Worm (Caenorhabditis elegans) whole organism, late embryonic: ENCODE results near the gene cyn-12.

Experiments
- K02D7.2 ChIP-seq: sonication (generic microtip); optimal IDR thresholded peaks from 2 replicates; lab custom pipeline; 2017; ENCODE audit warnings: mild to moderate bottlenecking, missing genetic modification characterization, missing compliant biosample characterization
- T23F11.4 ChIP-seq: fragments of 200-800 bp; sonication (Bioruptor generic); optimal IDR thresholded peaks from 2 replicates; lab custom pipeline; 2018; ENCODE audit warnings: mild to moderate bottlenecking, missing genetic modification characterization, missing compliant biosample characterization
- Y22D7AL.16 ChIP-seq: sonication (generic microtip); optimal IDR thresholded peaks from 2 replicates; lab custom pipeline; 2016; ENCODE audit warnings: missing genetic modification characterization, missing compliant biosample characterization
- ahr-1 ChIP-seq: sonication (generic microtip); optimal IDR thresholded peaks from 2 replicates; lab custom pipeline; 2016; ENCODE audit warnings: missing genetic modification characterization, missing compliant biosample characterization
- ama-1 ChIP-seq: fragments of 150-350 bp; optimal IDR thresholded peaks from 2 replicates; lab custom pipeline; 2014
- ceh-19 ChIP-seq: fragments of 200-800 bp; sonication (Bioruptor generic); optimal IDR thresholded peaks from 2 replicates; lab custom pipeline; 2018; ENCODE audit warnings: mild to moderate bottlenecking, missing genetic modification characterization, missing compliant biosample characterization
- ceh-22 ChIP-seq: sonication (generic microtip); optimal IDR thresholded peaks from 2 replicates; lab custom pipeline; 2017; ENCODE audit warnings: missing biosample characterization, missing genetic modification characterization
- ceh-24 ChIP-seq: sonication (generic microtip); optimal IDR thresholded peaks from 2 replicates; lab custom pipeline; 2016; ENCODE audit warnings: mild to moderate bottlenecking, missing genetic modification characterization, missing compliant biosample characterization
- ceh-34 ChIP-seq: sonication (generic microtip); optimal IDR thresholded peaks from 2 replicates; lab custom pipeline; 2016; ENCODE audit warnings: mild to moderate bottlenecking, missing genetic modification characterization, missing compliant biosample characterization
- ceh-48 ChIP-seq: sonication (generic microtip); optimal IDR thresholded peaks from 2 replicates; lab custom pipeline; 2016; ENCODE audit warnings: missing genetic modification characterization, inconsistent platforms, missing compliant biosample characterization
- ceh-9 ChIP-seq: sonication (generic microtip); optimal IDR thresholded peaks from 2 replicates; lab custom pipeline; 2016; ENCODE audit warnings: mild to moderate bottlenecking, missing genetic modification characterization, inconsistent platforms, missing compliant biosample characterization
- dmd-4 ChIP-seq: sonication (generic microtip); optimal IDR thresholded peaks from 2 replicates; lab custom pipeline; 2016; ENCODE audit warnings: borderline replicate concordance, missing genetic modification characterization, missing compliant biosample characterization
- dve-1 ChIP-seq: sonication (generic microtip); optimal IDR thresholded peaks from 2 replicates; lab custom pipeline; 2017; ENCODE audit warnings: antibody characterized with exemption, mild to moderate bottlenecking, missing genetic modification characterization, missing compliant biosample characterization
- elt-2 ChIP-seq: sonication (generic microtip); optimal IDR thresholded peaks from 2 replicates; lab custom pipeline; 2016; ENCODE audit warnings: missing genetic modification reagents, missing genetic modification characterization, missing compliant biosample characterization
- fkh-10 ChIP-seq: fragments of 150-350 bp; optimal IDR thresholded peaks from 2 replicates; lab custom pipeline; 2014; ENCODE audit warnings: missing biosample characterization, missing genetic modification reagents, missing genetic modification characterization
- fkh-6 ChIP-seq: sonication (generic microtip); optimal IDR thresholded peaks from 2 replicates; lab custom pipeline; 2016; ENCODE audit warnings: missing genetic modification characterization, missing compliant biosample characterization
- hlh-15 ChIP-seq: sonication (generic microtip); optimal IDR thresholded peaks from 2 replicates; lab custom pipeline; 2016; ENCODE audit warnings: missing genetic modification characterization, missing compliant biosample characterization
- hlh-30 ChIP-seq: sonication (generic microtip); optimal IDR thresholded peaks from 2 replicates; lab custom pipeline; 2017; ENCODE audit warnings: antibody characterized with exemption, missing genetic modification characterization, missing compliant biosample characterization; ENCODE audit not compliant: insufficient read depth
- lim-6 ChIP-seq: sonication (generic microtip); optimal IDR thresholded peaks from 2 replicates; lab custom pipeline; 2016; ENCODE audit warnings: missing genetic modification characterization, missing compliant biosample characterization
- lin-11 ChIP-seq: fragments of 200-800 bp; sonication (Bioruptor generic); optimal IDR thresholded peaks from 2 replicates; lab custom pipeline; 2018; ENCODE audit warnings: mild to moderate bottlenecking, missing genetic modification characterization, missing compliant biosample characterization
- mec-3 ChIP-seq: sonication (generic microtip); optimal IDR thresholded peaks from 2 replicates; lab custom pipeline; 2016; ENCODE audit warnings: borderline replicate concordance, missing genetic modification characterization, missing compliant biosample characterization
- nfya-1 ChIP-seq: sonication (generic microtip); optimal IDR thresholded peaks from 2 replicates; lab custom pipeline; 2017; ENCODE audit warnings: missing genetic modification characterization, mild to moderate bottlenecking, missing compliant biosample characterization, antibody characterized with exemption, moderate library complexity
- nhr-232 ChIP-seq: sonication (generic microtip); optimal IDR thresholded peaks from 2 replicates; lab custom pipeline; 2016; ENCODE audit warnings: missing genetic modification characterization, missing compliant biosample characterization
- odd-2 ChIP-seq: sonication (generic microtip); optimal IDR thresholded peaks from 2 replicates; lab custom pipeline; 2017; ENCODE audit warnings: antibody characterized with exemption, mild to moderate bottlenecking, missing genetic modification characterization, missing compliant biosample characterization
- pat-9 ChIP-seq: fragments of 200-800 bp; sonication (Bioruptor generic); optimal IDR thresholded peaks from 2 replicates; lab custom pipeline; 2018; ENCODE audit warnings: mild to moderate bottlenecking, missing genetic modification characterization, moderate library complexity, missing compliant biosample characterization
- pha-4 ChIP-seq: fragments of 150-350 bp; optimal IDR thresholded peaks from 2 replicates; lab custom pipeline; 2018; ENCODE audit warnings: missing biosample characterization, missing genetic modification reagents, missing genetic modification characterization
- pqm-1 ChIP-seq: sonication (generic microtip); optimal IDR thresholded peaks from 2 replicates; lab custom pipeline; 2016; ENCODE audit warnings: missing genetic modification characterization, missing compliant biosample characterization
- pros-1 ChIP-seq: fragments of 150-350 bp; optimal IDR thresholded peaks from 2 replicates; lab custom pipeline; 2014; ENCODE audit warnings: missing biosample characterization, missing genetic modification reagents, missing genetic modification characterization
- ref-2 ChIP-seq: sonication (generic microtip); optimal IDR thresholded peaks from 2 replicates; lab custom pipeline; 2016; ENCODE audit warnings: missing genetic modification characterization, missing compliant biosample characterization
- sox-2 ChIP-seq: fragments of 200-800 bp; sonication (Bioruptor generic); IDR thresholded peaks from 2 replicates; pipeline ENCODE4 v1.3.6; 2022; ENCODE audit warnings: missing genetic modification reagents, missing genetic modification characterization, missing compliant biosample characterization
- sox-4 ChIP-seq: sonication (generic microtip); optimal IDR thresholded peaks from 2 replicates; lab custom pipeline; 2017; ENCODE audit warnings: mild to moderate bottlenecking, missing genetic modification characterization, inconsistent platforms, missing compliant biosample characterization
- tbx-7 ChIP-seq: sonication (generic microtip); optimal IDR thresholded peaks from 2 replicates; lab custom pipeline; 2016; ENCODE audit warnings: missing genotype, missing genetic modification characterization, missing compliant biosample characterization
- ttx-3 ChIP-seq: sonication (generic microtip); optimal IDR thresholded peaks from 2 replicates; lab custom pipeline; 2016; ENCODE audit warnings: missing genetic modification reagents, missing genetic modification characterization, missing compliant biosample characterization
- unc-3 ChIP-seq, 2 experiments: fragments of 200-800 bp in 1 of 2; sonication (Bioruptor generic) in 1 of 2; sonication (generic microtip) in 1 of 2; conservative IDR thresholded peaks in 1 of 2; optimal IDR thresholded peaks in 1 of 2; 2 replicates each; pipeline versions ENCODE4 v1.3.6 to Lab custom; 2016 to 2022; ENCODE audit warnings: missing compliant biosample characterization in 2 of 2, missing genetic modification characterization in 2 of 2, missing genetic modification reagents in 1 of 2
- unc-42 ChIP-seq: sonication (generic microtip); optimal IDR thresholded peaks from 2 replicates; lab custom pipeline; 2016; ENCODE audit warnings: missing genotype, missing genetic modification characterization, missing compliant biosample characterization
- unc-55 ChIP-seq: sonication (generic microtip); optimal IDR thresholded peaks from 2 replicates; lab custom pipeline; 2017; ENCODE audit warnings: missing biosample characterization, missing genetic modification reagents, missing genetic modification characterization
- zip-5 ChIP-seq: sonication (generic microtip); optimal IDR thresholded peaks from 2 replicates; lab custom pipeline; 2016; ENCODE audit warnings: missing genetic modification characterization, missing compliant biosample characterization

The cyn-12 gene

DNA sequence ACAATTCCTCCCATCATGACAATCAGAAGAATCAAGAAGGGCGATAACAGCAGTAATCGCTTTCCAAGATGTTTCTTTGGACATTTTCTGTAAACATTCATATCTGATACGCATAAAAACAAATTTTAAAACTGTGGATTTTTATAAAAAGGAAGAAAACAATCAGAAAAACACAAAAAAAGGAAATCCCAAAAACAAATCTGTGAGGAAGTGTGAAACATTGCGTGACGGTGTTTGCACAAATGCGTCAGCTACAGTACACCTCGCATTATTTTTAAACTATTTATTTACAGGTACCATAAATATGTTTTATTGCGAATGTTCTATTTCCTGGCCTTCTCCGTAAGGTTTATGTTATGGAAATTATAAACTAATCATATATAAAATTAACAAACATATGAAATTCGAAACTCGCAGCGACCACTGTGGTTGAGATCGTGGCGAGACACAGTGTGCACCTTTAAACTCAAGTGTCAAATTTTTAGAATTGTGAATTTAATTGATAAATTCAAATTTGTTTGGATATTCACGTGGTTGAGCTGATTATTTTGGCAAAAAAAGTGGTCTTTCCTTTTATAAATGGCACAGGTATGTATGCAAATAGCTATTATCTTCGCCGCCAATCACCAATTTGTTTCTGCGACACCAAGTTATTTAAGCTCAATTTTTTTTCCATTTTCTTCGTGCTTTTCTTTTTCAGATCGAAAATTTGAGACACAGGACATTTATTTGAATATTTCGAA, 11.5 kb downstream of the cyn-12 start, which contains the start of the genes C34D4.10 and str-48:
Gene C34D4.10, minus strand, starts transcription at position 101 of the 743 bp plus-strand sequence.
Gene str-48, plus strand, starts transcription at position 693 of the 743 bp plus-strand sequence.
- no peak for TF ChIP-seq unc-55 (GFP tag; lab: Kevin White, UChicago)
- TF ChIP-seq dmd-4 (tag; lab: Kevin White, UChicago): no peak
- TF ChIP-seq zip-5 (tag; lab: Kevin White, UChicago): no peak
- no peak for TF ChIP-seq tbx-7 (tag; lab: Kevin White, UChicago)
- no peak for TF ChIP-seq fkh-6 (tag; lab: Kevin White, UChicago)
- no peak for TF ChIP-seq ama-1 (lab: Kevin White, UChicago)
- TF ChIP-seq sox-2 (GFP tag; lab: Robert Waterston, UW): no peak
- TF ChIP-seq nhr-232 (tag; lab: Kevin White, UChicago): no peak
- TF ChIP-seq ceh-24 (tag; lab: Kevin White, UChicago): no peak
- TF ChIP-seq ceh-9: no peak
- no peak for TF ChIP-seq hlh-15 (tag; lab: Kevin White, UChicago)
- TF ChIP-seq mec-3 (tag; lab: Kevin White, UChicago): no peak

ce11 chrIV:7114599-7114998, 18.4 kb downstream of the cyn-12 start, which contains the start of gene nas-8:
TSS of gene nas-8 (plus strand) at chrIV:7114899.
- TF ChIP-seq ceh-48 (tag; lab: Kevin White, UChicago): no peak
- no peak for TF ChIP-seq tbx-7 (tag; lab: Kevin White, UChicago)
- no peak for TF ChIP-seq pha-4 (tag; lab: Kevin White, UChicago)
- TF ChIP-seq ttx-3 (tag; lab: Kevin White, UChicago): no peak
- no peak for TF ChIP-seq ceh-19
- no peak for TF ChIP-seq Y22D7AL.16
- no peak for TF ChIP-seq lim-6
- TF ChIP-seq pat-9 (tag; lab: Kevin White, UChicago): no peak
- no peak for TF ChIP-seq pqm-1
- TF ChIP-seq unc-55 (GFP tag; lab: Kevin White, UChicago): no peak
- TF ChIP-seq ref-2 (tag; lab: Kevin White, UChicago): no peak

DNA sequence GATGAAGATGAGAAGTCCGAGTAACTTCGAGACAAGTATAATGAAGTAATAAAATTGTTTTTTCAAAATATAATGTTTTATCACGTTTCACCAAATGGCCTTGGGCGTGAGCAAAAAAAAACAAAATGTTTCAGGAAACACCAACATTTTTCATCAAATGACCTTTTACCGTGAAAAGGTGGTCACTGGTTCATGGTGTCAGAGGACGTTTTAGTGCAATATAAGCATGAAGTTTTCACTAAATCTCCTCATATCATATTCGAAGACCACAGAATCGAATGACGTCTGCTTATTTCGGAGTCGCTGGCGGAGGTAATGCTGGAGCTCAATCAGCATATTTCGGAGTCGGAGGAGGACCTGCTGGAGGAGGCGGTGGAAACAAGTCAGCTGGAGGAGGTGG, 21.7 kb downstream of the cyn-12 start, which contains the start of the genes ZC477.7 and ssq-3:
Gene ZC477.7, minus strand, starts transcription at position 101 of the 400 bp plus-strand sequence.
Gene ssq-3, plus strand, starts transcription at position 251 of the 400 bp plus-strand sequence.
- no peak for TF ChIP-seq K02D7.2
- no peak for TF ChIP-seq lin-11
- TF ChIP-seq elt-2: no peak
- no peak for TF ChIP-seq ref-2 (tag; lab: Kevin White, UChicago)
- TF ChIP-seq hlh-30 (tag; lab: Kevin White, UChicago): no peak
- TF ChIP-seq dve-1 (tag; lab: Kevin White, UChicago): no peak
- no peak for TF ChIP-seq T23F11.4 (GFP tag; lab: Kevin White, UChicago)
- TF ChIP-seq unc-3 (GFP tag; conservative IDR thresholded peaks at IDR 0.05; lab: Robert Waterston, UW): no peak
- TF ChIP-seq unc-3 (tag; optimal IDR thresholded peaks at IDR 0.05; lab: Kevin White, UChicago): no peak
- TF ChIP-seq fkh-10 (GFP tag; lab: Kevin White, UChicago): no peak
- TF ChIP-seq ceh-19: no peak
- TF ChIP-seq sox-4 (tag; lab: Kevin White, UChicago): no peak
- TF ChIP-seq tbx-7 (tag; lab: Kevin White, UChicago): no peak

ce11 chrIV:7107893-7108292, 25.1 kb downstream of the cyn-12 start, which contains the start of gene ZC477.2:
TSS of gene ZC477.2 (plus strand) at chrIV:7108193.
- TF ChIP-seq ceh-34 (tag; lab: Kevin White, UChicago) (no peak), odd-2 (tag; lab: Kevin White, UChicago) (no peak), ttx-3 (tag; lab: Kevin White, UChicago) (no peak), K02D7.2 (no peak), ceh-24 (tag; lab: Kevin White, UChicago) (no peak), nfya-1 (tag; lab: Kevin White, UChicago) (no peak), ceh-22 (tag; lab: Kevin White, UChicago) (no peak), ahr-1 (tag; lab: Kevin White, UChicago) (no peak), unc-42 (tag; lab: Kevin White, UChicago) (no peak), pqm-1 (no peak), ceh-9 (no peak), pros-1 (tag; lab: Kevin White, UChicago) (no peak)
